Worm (Caenorhabditis elegans): Measurements from ENCODE around the gene C55A1.4.

- TF ChIP-seq nhr-11 (tag; optimal IDR thresholded peaks at IDR 0.05), result no peak
- TF ChIP-seq nhr-77 (tag; optimal IDR thresholded peaks at IDR 0.05), result no peak
- no peak for TF ChIP-seq crh-2 (tag; optimal IDR thresholded peaks at IDR 0.05)
- no peak for TF ChIP-seq elt-3 (tag; optimal IDR thresholded peaks at IDR 0.05)
- no peak for TF ChIP-seq fos-1 (tag; optimal IDR thresholded peaks at IDR 0.05)
- no peak for TF ChIP-seq mdl-1 (tag; optimal IDR thresholded peaks at IDR 0.05)
- TF ChIP-seq lin-39 (tag; optimal IDR thresholded peaks at IDR 0.05), result no peak
- TF ChIP-seq dmd-4 (tag; optimal IDR thresholded peaks at IDR 0.05), result no peak
Observed at ce11 chrV:15673707-15674106, 30.6 kb upstream of the C55A1.4 start, which contains the start of gene nhr-51.
